Fruit fly (Drosophila melanogaster) whole organism, wandering third instar larva: ENCODE data around the gene dgt2.
A peak's percentile ranks its signal among the peaks of the same experiment; 100 is the strongest.
"Not testable (repeated sequence)": the region's sequence is repeated elsewhere in the genome, so short reads cannot be mapped to it uniquely, and the experiment has no call there.

Source experiments
- Abd-B ChIP-seq: fragments of >200 bp; optimal IDR thresholded peaks from 2 replicates; lab custom pipeline; 2017; ENCODE audit warnings: missing biosample characterization, missing genetic modification characterization
- CG9705 ChIP-seq: fragments of 200-800 bp; sonication (Bioruptor generic); optimal IDR thresholded peaks from 2 replicates; lab custom pipeline; 2018; ENCODE audit warnings: missing biosample characterization, mild to moderate bottlenecking, missing genetic modification characterization
- CrebA ChIP-seq: fragments of 200-800 bp; sonication (Bioruptor generic); optimal IDR thresholded peaks from 2 replicates; lab custom pipeline; 2016; ENCODE audit warnings: missing biosample characterization, mild to moderate bottlenecking, missing genetic modification characterization, borderline replicate concordance
- Dfd ChIP-seq: fragments of >200 bp; optimal IDR thresholded peaks from 2 replicates; lab custom pipeline; 2017; ENCODE audit warnings: missing biosample characterization, missing genetic modification characterization
- Dif ChIP-seq: fragments of 200-275, 200-300 bp; sonication (Bioruptor generic); optimal IDR thresholded peaks from 2 replicates; lab custom pipeline; 2018; ENCODE audit warnings: missing biosample characterization, missing genetic modification characterization; ENCODE audit not compliant: partially characterized antibody
- GATAd ChIP-seq: sonication (Bioruptor generic); optimal IDR thresholded peaks from 2 replicates; lab custom pipeline; 2016; ENCODE audit warnings: missing biosample characterization, missing genetic modification characterization
- HLH106 ChIP-seq: fragments of 200-800 bp; optimal IDR thresholded peaks from 3 replicates; lab custom pipeline; 2019; ENCODE audit warnings: missing biosample characterization, mild to moderate bottlenecking, missing genetic modification characterization, moderate library complexity
- Hnf4 ChIP-seq: fragments of 200-800 bp; sonication (Bioruptor generic); optimal IDR thresholded peaks from 2 replicates; lab custom pipeline; 2016; ENCODE audit warnings: missing biosample characterization, mild to moderate bottlenecking, missing genetic modification characterization
- Hr78 ChIP-seq: fragments of >200 bp; optimal IDR thresholded peaks from 2 replicates; lab custom pipeline; 2017; ENCODE audit warnings: missing biosample characterization, missing genetic modification characterization
- Hr83 ChIP-seq: fragments of 200-300 bp; sonication (Bioruptor generic); optimal IDR thresholded peaks from 2 replicates; lab custom pipeline; 2016; ENCODE audit warnings: missing biosample characterization, mild to moderate bottlenecking, missing genetic modification characterization, moderate library complexity; ENCODE audit not compliant: poor library complexity, severe bottlenecking
- Jra ChIP-seq: sonication (Bioruptor generic); optimal IDR thresholded peaks from 2 replicates; lab custom pipeline; 2016; ENCODE audit warnings: missing biosample characterization, missing genetic modification characterization
- Mio ChIP-seq: sonication (Bioruptor generic); optimal IDR thresholded peaks from 2 replicates; lab custom pipeline; 2016; ENCODE audit warnings: missing biosample characterization, missing genetic modification characterization
- Myc ChIP-seq: fragments of >200 bp; optimal IDR thresholded peaks from 2 replicates; lab custom pipeline; 2017
- N ChIP-seq: fragments of >200 bp; optimal IDR thresholded peaks from 2 replicates; lab custom pipeline; 2018; ENCODE audit warnings: missing biosample characterization, missing external identifiers, missing genetic modification characterization
- OdsH ChIP-seq: fragments of 200-800 bp; sonication (Bioruptor generic); optimal IDR thresholded peaks from 2 replicates; lab custom pipeline; 2016; ENCODE audit warnings: missing biosample characterization, mild to moderate bottlenecking, missing genetic modification characterization
- Rel ChIP-seq, 2 experiments: fragments of 200-800 bp; sonication (Bioruptor generic) in 1 of 2; optimal IDR thresholded peaks; 2 replicates in 1 of 2; 3 replicates in 1 of 2; lab custom pipeline; 2016 to 2019; ENCODE audit warnings: mild to moderate bottlenecking in 2 of 2, missing biosample characterization in 2 of 2, missing genetic modification characterization in 2 of 2, moderate library complexity in 1 of 2
- br ChIP-seq: fragments of 200-800 bp; sonication (Bioruptor generic); optimal IDR thresholded peaks from 2 replicates; lab custom pipeline; 2016; ENCODE audit warnings: missing biosample characterization, missing genetic modification characterization
- brk ChIP-seq: fragments of 200-800 bp; sonication (Bioruptor generic); optimal IDR thresholded peaks from 2 replicates; lab custom pipeline; 2016; ENCODE audit warnings: missing biosample characterization, mild to moderate bottlenecking, missing genetic modification characterization
- dl ChIP-seq, 2 experiments: fragments of 175-275, 200-275 bp in 1 of 2; fragments of 200-275 bp in 1 of 2; sonication (Bioruptor generic); optimal IDR thresholded peaks; lab custom pipeline; 2018; ENCODE audit warnings: mild to moderate bottlenecking in 2 of 2, missing biosample characterization in 2 of 2, missing genetic modification characterization in 2 of 2, moderate library complexity in 2 of 2; ENCODE audit not compliant: partially characterized antibody in 2 of 2, insufficient read depth in 1 of 2
- dsf ChIP-seq: sonication (Bioruptor generic); optimal IDR thresholded peaks from 2 replicates; lab custom pipeline; 2016; ENCODE audit warnings: missing biosample characterization, missing genetic modification characterization, borderline replicate concordance
- ey ChIP-seq: fragments of 200-800 bp; sonication (Bioruptor generic); optimal IDR thresholded peaks from 2 replicates; lab custom pipeline; 2016; ENCODE audit warnings: missing biosample characterization, missing genetic modification characterization
- foxo ChIP-seq, 2 experiments: fragments of 200-800 bp; sonication (Bioruptor generic); optimal IDR thresholded peaks; 2 replicates in 1 of 2; 3 replicates in 1 of 2; lab custom pipeline; 2016 to 2017; ENCODE audit warnings: missing biosample characterization in 2 of 2, missing genetic modification characterization in 2 of 2
- fru ChIP-seq: fragments of 200-800 bp; sonication (Bioruptor generic); optimal IDR thresholded peaks from 3 replicates; lab custom pipeline; 2016; ENCODE audit warnings: missing biosample characterization, mild to moderate bottlenecking, missing genetic modification characterization
- h ChIP-seq: fragments of 200-800 bp; sonication (Bioruptor generic); optimal IDR thresholded peaks from 3 replicates; lab custom pipeline; 2016; ENCODE audit warnings: missing biosample characterization, mild to moderate bottlenecking, missing genetic modification characterization
- jim ChIP-seq: fragments of 175-275, 200-325 bp; sonication (Bioruptor generic); optimal IDR thresholded peaks from 2 replicates; lab custom pipeline; 2016; ENCODE audit warnings: missing biosample characterization, mild to moderate bottlenecking, missing genetic modification characterization
- psq ChIP-seq: fragments of 200-800 bp; sonication (Bioruptor generic); optimal IDR thresholded peaks from 3 replicates; lab custom pipeline; 2017; ENCODE audit warnings: missing biosample characterization, mild to moderate bottlenecking, missing genetic modification characterization, moderate library complexity
- rgr ChIP-seq: fragments of 200-800 bp; sonication (Bioruptor generic); optimal IDR thresholded peaks from 3 replicates; lab custom pipeline; 2016; ENCODE audit warnings: missing biosample characterization, mild to moderate bottlenecking, missing genetic modification characterization
- sv ChIP-seq: fragments of 200-800 bp; sonication (Bioruptor generic); optimal IDR thresholded peaks from 3 replicates; lab custom pipeline; 2016; ENCODE audit warnings: missing biosample characterization, missing genetic modification characterization
- tai ChIP-seq: sonication (Bioruptor generic); optimal IDR thresholded peaks from 2 replicates; lab custom pipeline; 2016; ENCODE audit warnings: missing biosample characterization, missing genetic modification characterization
- usp ChIP-seq: fragments of >200 bp; optimal IDR thresholded peaks from 2 replicates; lab custom pipeline; 2017; ENCODE audit warnings: missing biosample characterization, missing genetic modification characterization
- woc ChIP-seq: sonication (Bioruptor generic); optimal IDR thresholded peaks from 2 replicates; lab custom pipeline; 2016; ENCODE audit warnings: missing biosample characterization, mild to moderate bottlenecking, missing genetic modification characterization

dgt2 gene

DNA sequence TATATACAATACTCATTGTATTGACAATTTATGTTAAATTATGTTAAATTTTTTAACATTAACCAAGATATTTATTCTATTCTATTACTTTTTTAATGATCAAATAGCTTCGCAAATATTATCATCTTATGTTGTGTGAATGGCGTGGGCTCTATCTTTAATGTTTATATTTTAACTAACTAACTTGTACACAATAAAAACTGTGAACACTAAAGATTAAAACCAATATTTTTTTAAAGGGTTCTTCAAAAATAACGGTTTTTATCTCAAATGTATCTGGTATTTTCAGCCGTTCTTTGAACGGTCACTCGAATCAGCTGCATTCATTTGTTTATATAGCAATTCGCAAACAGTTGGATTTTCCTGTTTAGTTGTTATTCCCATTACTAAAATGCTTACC is 2.9 kb downstream of the dgt2 start, which contains the start of gene Ada1-2:
Ada1-2 (plus strand) TSS at position 301 of the 400 bp plus-strand sequence.
- TF ChIP-seq Hr78, psq, sv (GFP tag; lab: Kevin White, UChicago): not testable (repeated sequence)

DNA sequence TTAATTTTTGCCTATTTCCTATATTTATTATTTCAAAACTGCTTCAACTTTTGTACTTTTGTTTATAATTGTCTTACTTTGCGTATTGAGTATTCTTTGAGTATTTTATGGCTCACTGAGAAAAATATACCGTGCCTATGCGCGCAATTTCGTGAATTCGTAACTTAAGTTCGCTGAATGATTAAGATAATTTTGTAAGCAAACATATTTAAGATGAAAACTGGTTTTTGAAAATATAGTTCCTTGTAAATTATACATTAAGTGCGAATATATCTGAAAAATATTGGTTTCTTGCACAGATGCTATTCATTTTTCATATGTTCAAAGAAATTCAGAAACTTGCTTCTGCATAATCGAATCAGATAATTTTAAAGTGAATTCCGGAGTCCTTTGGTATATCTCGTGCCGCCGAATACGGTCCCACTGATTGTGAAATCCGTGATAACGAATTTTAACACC is 5.6 kb downstream of the dgt2 start, which contains the start of the genes CG18789 and Qtzl:
CG18789 (minus strand) TSS at position 101 of the 459 bp plus-strand sequence.
Qtzl (plus strand) TSS at position 409 of the 459 bp plus-strand sequence.
- TF ChIP-seq Hr78, N, Abd-B (GFP tag; lab: Kevin White, UChicago): not testable (repeated sequence)

- not testable (repeated sequence) for TF ChIP-seq h; HLH106 (tag; lab: Kevin White, UChicago); woc
Observed at dm6 chr2L:11996509-11996908, 6.8 kb downstream of the dgt2 start, which contains the start of gene Ada1-1. Gene Ada1-1, plus strand, starts transcription at chr2L:11996809.

DNA sequence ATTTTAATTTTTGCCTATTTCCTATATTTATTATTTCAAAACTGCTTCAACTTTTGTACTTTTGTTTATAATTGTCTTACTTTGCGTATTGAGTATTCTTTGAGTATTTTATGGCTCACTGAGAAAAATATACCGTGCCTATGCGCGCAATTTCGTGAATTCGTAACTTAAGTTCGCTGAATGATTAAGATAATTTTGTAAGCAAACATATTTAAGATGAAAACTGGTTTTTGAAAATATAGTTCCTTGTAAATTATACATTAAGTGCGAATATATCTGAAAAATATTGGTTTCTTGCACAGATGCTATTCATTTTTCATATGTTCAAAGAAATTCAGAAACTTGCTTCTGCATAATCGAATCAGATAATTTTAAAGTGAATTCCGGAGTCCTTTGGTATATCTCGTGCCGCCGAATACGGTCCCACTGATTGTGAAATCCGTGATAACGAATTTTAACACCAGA is 9.5 kb downstream of the dgt2 start, which contains the start of the genes CG18787 and Nfs1:
CG18787 (minus strand) TSS at position 101 of the 465 bp plus-strand sequence.
Nfs1 (plus strand) TSS at position 415 of the 465 bp plus-strand sequence.
- TF ChIP-seq h; dl (GFP tag; optimal IDR thresholded peaks at IDR 0.05; lab: Kevin White, UChicago; ENCODE audit: insufficient read depth in 1 of 2, partially characterized antibody in 2 of 2); sv (GFP tag; lab: Kevin White, UChicago): not testable (repeated sequence)

dm6 chr2L:12001132-12001531 is 11.4 kb downstream of the dgt2 start:
- TF ChIP-seq sv (GFP tag; lab: Kevin White, UChicago) (no peak), tai (GFP tag; lab: Kevin White, UChicago) (no peak), psq (GFP tag; lab: Kevin White, UChicago) (no peak), jim (no peak), HLH106 (tag; lab: Kevin White, UChicago) (no peak), GATAd (no peak), CG9705 (GFP tag; lab: Kevin White, UChicago) (no peak), usp (GFP tag; lab: Kevin White, UChicago) (no peak), Myc (lab: Kevin White, UChicago) (no peak), Hr83 (GFP tag; lab: Kevin White, UChicago) (no peak), N (GFP tag; lab: Kevin White, UChicago) (no peak), CrebA (GFP tag; lab: Kevin White, UChicago) (no peak), ey (no peak), Dfd (GFP tag; lab: Kevin White, UChicago) (no peak), woc (no peak), Mio (GFP tag; lab: Kevin White, UChicago) (no peak)

DNA sequence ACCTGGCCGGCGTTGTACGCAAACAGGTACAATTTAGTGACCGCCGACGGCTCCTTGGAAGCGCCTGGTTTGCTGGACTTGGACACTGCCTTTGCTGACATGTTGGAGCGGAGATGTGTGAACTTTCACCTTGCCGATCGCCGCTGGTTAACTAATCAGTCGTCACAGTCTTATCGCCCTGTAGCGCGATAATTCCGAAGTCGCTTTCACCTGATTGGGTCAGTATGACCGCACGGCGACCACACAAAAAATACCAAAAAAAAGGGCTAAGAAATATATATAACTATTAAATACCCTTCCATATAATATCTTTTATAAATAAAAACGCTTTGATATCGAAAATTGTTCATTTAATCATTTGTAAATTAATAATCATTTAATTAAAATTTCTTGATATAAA is 12.3 kb downstream of the dgt2 start, which contains the start of gene Hacd1:
Hacd1 (minus strand) TSS at position 216 of the 400 bp plus-strand sequence.
- TF ChIP-seq dsf (GFP tag; lab: Kevin White, UChicago) (no peak), Rel (GFP tag; optimal IDR thresholded peaks at IDR 0.05; lab: Kevin White, UChicago) (no peak), Rel (tag; optimal IDR thresholded peaks at IDR 0.05; lab: Kevin White, UChicago) (peak; percentile 7)

DNA sequence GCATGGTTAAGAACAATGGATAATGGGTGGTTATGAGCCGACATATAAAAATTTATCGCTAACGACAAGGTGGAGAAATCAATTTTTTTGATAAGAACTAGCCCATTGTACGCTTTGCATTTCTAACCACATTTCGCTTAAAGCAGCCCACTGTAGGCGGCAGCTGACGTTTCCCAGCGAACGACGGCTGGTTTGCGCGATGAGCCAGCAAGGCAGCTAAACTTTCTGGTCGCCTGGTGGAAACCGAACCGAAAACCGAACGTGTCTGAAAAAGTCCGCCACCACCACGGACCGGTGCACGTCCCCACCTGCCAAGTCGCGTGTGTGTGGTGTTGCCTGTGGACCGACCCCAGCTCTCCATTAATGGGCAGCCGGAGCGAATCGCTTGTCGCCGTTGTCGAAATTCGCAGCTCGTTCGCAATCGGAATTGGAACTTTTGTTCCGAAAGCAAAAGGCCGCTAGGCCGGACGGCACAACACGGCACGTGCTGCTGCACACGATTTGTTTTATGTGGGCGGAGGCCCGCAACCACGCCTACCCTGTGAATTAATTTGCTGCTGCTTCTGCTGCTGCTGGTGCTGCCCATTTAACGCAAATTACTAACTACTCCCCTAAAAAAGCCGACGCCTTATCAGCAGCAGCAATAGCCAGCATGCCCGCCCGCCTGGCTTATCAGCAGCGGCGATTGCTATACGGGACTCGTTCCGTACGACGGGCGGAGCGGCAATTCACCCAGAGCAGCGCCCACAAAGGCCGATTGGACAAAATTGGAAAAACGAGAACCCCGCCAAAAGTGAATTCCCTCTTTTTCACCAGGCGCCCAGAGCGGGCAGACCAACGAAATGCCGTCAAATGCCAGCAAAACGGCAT is 13.4 kb downstream of the dgt2 start:
- no peak for TF ChIP-seq Rel (GFP tag; optimal IDR thresholded peaks at IDR 0.05; lab: Kevin White, UChicago)
- peak; percentile 99 for TF ChIP-seq Rel (tag; optimal IDR thresholded peaks at IDR 0.05; lab: Kevin White, UChicago)
- TF ChIP-seq jim, result no peak
- TF ChIP-seq h, result peak; percentile 88
- TF ChIP-seq CG9705 (GFP tag; lab: Kevin White, UChicago), result no peak
- TF ChIP-seq Jra (GFP tag; lab: Kevin White, UChicago), result peak; percentile 40
- TF ChIP-seq brk (GFP tag; lab: Kevin White, UChicago), result no peak
- TF ChIP-seq Hnf4 (GFP tag; lab: Kevin White, UChicago), result peak; percentile 8
- TF ChIP-seq woc, result peak; percentile 84
- TF ChIP-seq rgr (GFP tag; lab: Kevin White, UChicago), result peak; percentile 2
- TF ChIP-seq fru (GFP tag; lab: Kevin White, UChicago), result peak; percentile 5
- peak; percentile 50 for TF ChIP-seq Hr83 (GFP tag; lab: Kevin White, UChicago)
- peak; percentile 49 for TF ChIP-seq HLH106 (tag; lab: Kevin White, UChicago)
- peak; percentile 64 to 90 for TF ChIP-seq dl (GFP tag; optimal IDR thresholded peaks at IDR 0.05; lab: Kevin White, UChicago; ENCODE audit: insufficient read depth in 1 of 2, partially characterized antibody in 2 of 2)
- no peak for TF ChIP-seq sv (GFP tag; lab: Kevin White, UChicago)
- peak in 1 of 2 experiments; percentile 46 for TF ChIP-seq foxo (GFP tag; optimal IDR thresholded peaks at IDR 0.05; lab: Kevin White, UChicago)
- peak; percentile 8 for TF ChIP-seq Dfd (GFP tag; lab: Kevin White, UChicago)
- peak; percentile 1 for TF ChIP-seq OdsH
- TF ChIP-seq br (GFP tag; lab: Kevin White, UChicago), result peak; percentile 63
- TF ChIP-seq Dif, result no peak
- peak; percentile 0 for TF ChIP-seq psq (GFP tag; lab: Kevin White, UChicago)
